Fruit fly (Drosophila melanogaster) whole organism, prepupa: ENCODE measurements around the gene CG10137.

Experiments used
- CG11902 ChIP-seq: fragments of 200-800 bp; sonication (Bioruptor generic); optimal IDR thresholded peaks from 3 replicates; lab custom pipeline; 2016; ENCODE audit warnings: missing biosample characterization, missing genetic modification characterization
- CG32006 ChIP-seq: fragments of 200-800 bp; sonication (Bioruptor generic); optimal IDR thresholded peaks from 3 replicates; lab custom pipeline; 2017; ENCODE audit warnings: missing biosample characterization, mild to moderate bottlenecking, missing genetic modification characterization

DNA sequence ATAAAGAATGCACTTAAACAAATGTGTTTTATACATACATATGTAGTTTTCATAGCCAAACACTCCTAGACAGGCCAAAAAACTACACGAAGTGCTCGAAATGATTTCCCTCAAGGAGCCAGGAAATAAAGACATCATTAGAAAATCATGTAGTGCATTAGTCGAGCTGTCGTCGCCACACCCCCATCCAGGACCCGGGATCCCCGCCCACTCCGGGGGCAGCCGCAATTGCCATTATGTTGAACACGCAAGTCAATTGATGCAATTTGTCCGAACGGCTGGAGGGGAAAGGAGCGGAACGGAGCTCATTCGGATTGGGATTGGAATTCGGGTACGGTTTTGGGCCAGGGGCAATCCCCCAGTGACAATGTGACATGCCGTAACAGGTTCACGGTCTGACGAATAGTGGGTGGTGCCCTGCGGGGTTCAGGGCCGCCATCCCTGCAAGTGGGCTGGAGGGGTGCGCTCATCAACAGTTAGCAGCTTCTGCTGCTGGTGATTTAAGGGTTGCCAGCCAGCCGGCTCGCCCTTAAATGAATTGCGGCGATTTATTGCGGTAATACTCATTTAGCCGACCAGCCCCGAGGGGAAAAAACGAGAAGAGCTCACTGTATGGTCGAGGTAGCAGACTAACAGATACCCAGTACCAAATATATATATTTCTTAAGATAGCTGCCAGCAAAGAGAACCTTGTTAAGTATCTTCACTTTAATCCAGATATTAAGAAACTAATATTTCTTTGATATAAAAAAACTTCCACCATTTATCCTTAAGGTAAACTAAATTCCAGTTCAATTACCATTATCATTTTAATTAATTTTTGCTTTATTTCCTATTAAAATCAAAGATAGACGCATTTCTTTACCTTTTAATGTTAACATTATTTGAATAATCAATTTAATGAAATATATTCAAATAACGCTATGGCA lies 45.8 kb upstream of the CG10137 start:
- no peak for TF ChIP-seq CG32006 (GFP tag; lab: Kevin White, UChicago)
- TF ChIP-seq CG11902 = no peak
